Worm (Caenorhabditis elegans): Measurements from ENCODE around the gene der-2.

DNA sequence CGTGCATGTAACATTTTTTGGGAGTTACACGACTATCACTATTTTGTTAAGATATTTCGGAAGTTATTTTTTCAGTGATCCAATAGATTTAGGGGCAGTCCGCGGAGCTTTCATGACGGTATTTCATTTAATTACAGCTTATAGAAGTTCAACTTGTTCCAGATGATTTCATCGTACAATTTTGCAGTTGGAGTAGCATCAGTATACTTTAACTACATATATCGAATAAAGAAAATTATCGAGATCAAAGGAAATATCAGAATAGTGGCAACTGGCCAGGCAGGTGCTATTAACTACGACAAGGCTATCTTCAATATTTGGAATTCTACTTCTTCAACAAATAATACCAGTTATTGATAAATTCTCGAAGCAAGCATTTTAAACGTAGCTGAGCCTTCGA lies 44.4 kb downstream of the der-2 start:
- TF ChIP-seq elt-1 (tag; optimal IDR thresholded peaks at IDR 0.05; ENCODE audit: borderline replicate concordance, insufficient read depth): no peak
- TF ChIP-seq mab-5 (tag; optimal IDR thresholded peaks at IDR 0.05): no peak
- TF ChIP-seq unc-39 (tag; optimal IDR thresholded peaks at IDR 0.05): no peak
